Fruit fly (Drosophila melanogaster): ENCODE measurements around the gene CG14322.
A peak's percentile ranks its signal among the peaks of the same experiment; 100 is the strongest.

Gene CG14322

DNA sequence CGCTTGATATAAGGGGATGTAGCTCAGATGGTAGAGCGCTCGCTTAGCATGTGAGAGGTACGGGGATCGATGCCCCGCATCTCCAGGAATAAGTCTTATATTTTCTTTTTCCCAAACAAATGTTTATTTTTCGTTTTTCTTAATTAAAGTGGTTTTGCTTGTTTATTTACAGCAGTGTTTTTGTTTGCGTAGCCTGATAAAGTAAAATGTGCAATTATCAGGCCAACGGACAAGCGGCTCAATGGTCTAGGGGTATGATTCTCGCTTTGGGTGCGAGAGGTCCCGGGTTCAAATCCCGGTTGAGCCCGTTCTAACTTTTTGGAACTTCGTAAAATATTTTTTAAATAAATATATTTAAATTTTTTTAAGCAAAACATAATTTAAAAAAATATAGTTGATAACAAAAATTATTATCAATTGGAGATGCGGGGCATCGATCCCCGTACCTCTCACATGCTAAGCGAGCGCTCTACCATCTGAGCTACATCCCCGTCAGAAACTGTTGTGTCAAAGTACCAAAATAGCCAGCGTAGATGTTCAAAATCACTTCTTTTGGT, 27.7 kb upstream of the CG14322 start:
- TF ChIP-seq Hr83 (GFP tag; optimal IDR thresholded peaks at IDR 0.05; ENCODE audit: poor library complexity, severe bottlenecking) (no peak), Sp1 (GFP tag; optimal IDR thresholded peaks at IDR 0.05) (peak; percentile 56), brk (GFP tag; optimal IDR thresholded peaks at IDR 0.05) (no peak), Abd-B (GFP tag; optimal IDR thresholded peaks at IDR 0.05) (no peak), CrebA (GFP tag; optimal IDR thresholded peaks at IDR 0.05; ENCODE audit: borderline replicate concordance) (peak; percentile 92), foxo (GFP tag; optimal IDR thresholded peaks at IDR 0.05) (peak in 1 of 2 experiments; percentile 13), Mio (GFP tag; optimal IDR thresholded peaks at IDR 0.05) (no peak), CG32264 (GFP tag; optimal IDR thresholded peaks at IDR 0.05) (peak; percentile 3), CG9705 (GFP tag; optimal IDR thresholded peaks at IDR 0.05) (no peak), pan (optimal IDR thresholded peaks at IDR 0.05) (no peak), jim (GFP tag; optimal IDR thresholded peaks at IDR 0.05) (no peak), Myc (optimal IDR thresholded peaks at IDR 0.05) (no peak), sv (GFP tag; optimal IDR thresholded peaks at IDR 0.05) (no peak), Rel (GFP tag; optimal IDR thresholded peaks at IDR 0.05) (no peak), Rel (tag; optimal IDR thresholded peaks at IDR 0.05) (peak; percentile 59), sage (GFP tag; optimal IDR thresholded peaks at IDR 0.05) (peak; percentile 31), rgr (GFP tag; optimal IDR thresholded peaks at IDR 0.05) (no peak), Hr78 (GFP tag; optimal IDR thresholded peaks at IDR 0.05) (no peak), br (GFP tag; optimal IDR thresholded peaks at IDR 0.05) (no peak), Hnf4 (GFP tag; optimal IDR thresholded peaks at IDR 0.05) (peak; percentile 35), fru (GFP tag; optimal IDR thresholded peaks at IDR 0.05) (no peak)

DNA sequence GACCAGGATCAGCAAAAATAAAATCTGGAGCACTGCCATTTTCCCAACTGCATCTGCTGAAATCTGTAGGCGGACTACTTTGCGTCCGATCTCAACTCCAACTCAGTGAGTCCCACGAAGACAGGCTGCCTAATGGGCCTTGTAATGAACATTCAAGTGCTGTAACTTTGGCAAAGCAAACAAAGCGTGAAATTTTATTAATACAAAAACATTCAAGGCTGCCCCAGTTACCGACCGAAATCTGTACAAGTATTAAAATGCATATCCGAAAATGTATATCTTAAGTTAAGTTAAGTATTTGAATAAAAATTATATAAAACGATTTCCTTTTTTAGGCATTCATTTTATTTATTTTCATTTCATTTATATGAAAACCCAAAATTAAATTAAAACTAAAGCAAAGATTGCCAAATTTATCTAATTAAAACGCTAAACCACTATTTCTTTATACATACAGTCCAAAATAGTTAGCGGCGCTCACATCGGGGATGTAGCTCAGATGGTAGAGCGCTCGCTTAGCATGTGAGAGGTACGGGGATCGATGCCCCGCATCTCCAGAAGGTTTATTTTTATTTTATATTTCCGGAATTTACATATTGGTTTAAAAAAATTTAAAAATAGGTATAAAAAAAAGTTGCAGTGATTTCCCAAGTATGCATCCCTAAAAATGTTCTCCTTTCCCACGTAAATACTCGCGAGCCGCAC, 25.3 kb upstream of the CG14322 start, which contains the start of gene CG14323:
CG14323 (minus strand) TSS at position 51 of the 705 bp plus-strand sequence.
- TF ChIP-seq fru (GFP tag; optimal IDR thresholded peaks at IDR 0.05): no peak
- TF ChIP-seq psq (GFP tag; optimal IDR thresholded peaks at IDR 0.05): no peak

DNA sequence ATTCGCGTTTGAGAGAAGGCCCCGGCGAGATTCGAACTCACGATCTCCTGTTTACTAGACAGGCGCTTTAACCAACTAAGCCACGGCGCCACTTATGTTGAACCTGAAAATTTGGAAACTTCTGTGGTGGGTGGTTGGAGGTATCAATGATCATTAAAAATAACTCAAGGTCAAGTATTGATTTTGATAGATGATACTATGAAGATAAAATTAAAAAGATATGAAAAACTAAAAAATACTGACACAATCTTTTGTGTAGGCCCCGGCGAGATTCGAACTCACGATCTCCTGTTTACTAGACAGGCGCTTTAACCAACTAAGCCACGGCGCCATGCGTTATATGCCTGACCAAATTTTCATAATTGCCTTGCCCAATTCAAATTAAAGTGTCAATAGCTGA, 22.9 kb upstream of the CG14322 start:
- TF ChIP-seq Dfd (GFP tag; optimal IDR thresholded peaks at IDR 0.05) (no peak), CrebA (GFP tag; optimal IDR thresholded peaks at IDR 0.05; ENCODE audit: borderline replicate concordance) (peak; percentile 27), OdsH (GFP tag; optimal IDR thresholded peaks at IDR 0.05) (no peak), dsf (GFP tag; optimal IDR thresholded peaks at IDR 0.05; ENCODE audit: borderline replicate concordance) (no peak)

DNA sequence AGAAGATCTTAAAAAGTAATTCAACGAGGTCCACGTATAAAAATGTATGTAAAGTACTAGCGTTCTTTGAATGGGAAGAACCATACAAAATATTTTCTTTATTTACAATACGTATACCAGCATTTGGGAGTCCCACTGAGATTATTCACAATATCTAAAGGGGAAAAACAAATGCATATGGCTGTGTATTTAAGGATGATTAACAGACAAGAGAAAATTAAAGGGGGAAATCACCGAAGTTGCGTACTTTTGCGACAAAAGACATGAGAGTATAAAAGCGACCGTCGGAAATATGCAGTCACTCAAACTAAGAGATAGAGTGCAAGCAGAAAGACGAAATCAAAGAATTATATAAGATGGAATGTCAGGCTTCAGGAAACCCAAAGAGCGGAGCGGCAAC, 22.5 kb upstream of the CG14322 start, which contains the start of gene AttD:
AttD (plus strand) TSS at position 301 of the 400 bp plus-strand sequence.
- no peak for TF ChIP-seq Rel (GFP tag; optimal IDR thresholded peaks at IDR 0.05)
- peak; percentile 74 for TF ChIP-seq Rel (tag; optimal IDR thresholded peaks at IDR 0.05)
- no peak for TF ChIP-seq Dif (GFP tag; optimal IDR thresholded peaks at IDR 0.05; ENCODE audit: partially characterized antibody)

DNA sequence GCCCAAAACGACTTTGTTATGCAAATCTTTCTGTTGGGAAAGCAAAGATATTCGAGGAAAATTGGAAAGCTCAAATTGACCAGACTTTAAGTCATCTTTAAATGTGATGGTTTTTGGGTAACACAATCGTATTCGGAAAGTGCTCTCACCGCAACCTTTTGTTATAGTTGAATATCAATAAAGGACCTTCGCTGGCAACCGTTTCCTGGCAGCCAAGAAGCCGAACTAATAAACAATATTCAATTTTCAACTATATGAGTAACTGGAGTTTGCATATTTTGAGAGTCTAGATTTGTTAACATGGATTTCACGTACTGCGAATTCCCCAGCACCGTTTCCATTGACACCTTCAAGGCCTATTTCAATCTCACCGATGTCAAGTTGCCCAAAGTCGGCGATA, 20.7 kb upstream of the CG14322 start, which contains the start of gene CG14325:
CG14325 (plus strand) TSS at position 301 of the 400 bp plus-strand sequence.
- TF ChIP-seq Mio (GFP tag; optimal IDR thresholded peaks at IDR 0.05) (no peak), Myc (optimal IDR thresholded peaks at IDR 0.05) (no peak), Vsx2 (GFP tag; optimal IDR thresholded peaks at IDR 0.05; ENCODE audit: partially characterized antibody) (no peak), OdsH (GFP tag; optimal IDR thresholded peaks at IDR 0.05) (no peak), CG32264 (GFP tag; optimal IDR thresholded peaks at IDR 0.05) (no peak), tai (GFP tag; optimal IDR thresholded peaks at IDR 0.05) (no peak), CG9705 (GFP tag; optimal IDR thresholded peaks at IDR 0.05) (no peak), woc (GFP tag; optimal IDR thresholded peaks at IDR 0.05) (no peak), pan (optimal IDR thresholded peaks at IDR 0.05) (no peak), sage (GFP tag; optimal IDR thresholded peaks at IDR 0.05) (no peak), Hr83 (GFP tag; optimal IDR thresholded peaks at IDR 0.05; ENCODE audit: poor library complexity, severe bottlenecking) (no peak), h (GFP tag; optimal IDR thresholded peaks at IDR 0.05) (no peak), Abd-B (GFP tag; optimal IDR thresholded peaks at IDR 0.05) (no peak), dmrt93B (GFP tag; optimal IDR thresholded peaks at IDR 0.05) (no peak), dsf (GFP tag; optimal IDR thresholded peaks at IDR 0.05; ENCODE audit: borderline replicate concordance) (no peak)
